Worm (Caenorhabditis elegans) whole organism, L1 larva: Measurements from ENCODE around the gene Y54H5A.2.

Source experiments
- fos-1 ChIP-seq: fragments of 150-350 bp; optimal IDR thresholded peaks from 2 replicates; lab custom pipeline; 2014; ENCODE audit warnings: missing biosample characterization, missing genetic modification characterization
- nhr-19 ChIP-seq: fragments of 200-800 bp; sonication (Bioruptor generic); conservative IDR thresholded peaks from 2 replicates; pipeline ENCODE4 v1.3.6; 2022; ENCODE audit warnings: missing genetic modification characterization, missing compliant biosample characterization
- zag-1 ChIP-seq: fragments of 150-350 bp; optimal IDR thresholded peaks from 2 replicates; lab custom pipeline; 2014; ENCODE audit warnings: missing biosample characterization, missing genetic modification characterization

DNA sequence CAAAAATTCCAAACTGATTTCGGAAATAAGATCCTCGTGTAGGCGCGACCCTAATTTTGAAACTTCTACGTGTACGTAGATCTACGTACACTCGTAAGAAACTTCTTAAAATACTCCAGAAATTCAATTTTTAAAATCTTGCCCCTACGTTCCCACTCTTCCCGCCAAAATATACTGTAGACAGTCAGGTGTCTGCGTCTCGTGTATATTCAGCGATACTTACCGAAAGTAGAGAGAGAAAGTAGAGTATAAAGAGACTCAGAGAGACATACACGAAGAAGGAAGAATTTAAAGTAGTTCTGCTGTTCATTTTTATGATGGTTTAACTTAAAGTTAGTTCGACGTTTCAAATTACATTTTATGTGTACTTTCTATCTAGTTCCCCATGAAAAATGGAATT lies 43.9 kb upstream of the Y54H5A.2 start:
- TF ChIP-seq zag-1 (tag; lab: Kevin White, UChicago) (no peak), fos-1 (tag; lab: Kevin White, UChicago) (no peak), nhr-19 (GFP tag; lab: Robert Waterston, UW) (no peak)
